Fruit fly (Drosophila melanogaster): ENCODE measurements around the gene CG9331.

CG9331 gene

DNA sequence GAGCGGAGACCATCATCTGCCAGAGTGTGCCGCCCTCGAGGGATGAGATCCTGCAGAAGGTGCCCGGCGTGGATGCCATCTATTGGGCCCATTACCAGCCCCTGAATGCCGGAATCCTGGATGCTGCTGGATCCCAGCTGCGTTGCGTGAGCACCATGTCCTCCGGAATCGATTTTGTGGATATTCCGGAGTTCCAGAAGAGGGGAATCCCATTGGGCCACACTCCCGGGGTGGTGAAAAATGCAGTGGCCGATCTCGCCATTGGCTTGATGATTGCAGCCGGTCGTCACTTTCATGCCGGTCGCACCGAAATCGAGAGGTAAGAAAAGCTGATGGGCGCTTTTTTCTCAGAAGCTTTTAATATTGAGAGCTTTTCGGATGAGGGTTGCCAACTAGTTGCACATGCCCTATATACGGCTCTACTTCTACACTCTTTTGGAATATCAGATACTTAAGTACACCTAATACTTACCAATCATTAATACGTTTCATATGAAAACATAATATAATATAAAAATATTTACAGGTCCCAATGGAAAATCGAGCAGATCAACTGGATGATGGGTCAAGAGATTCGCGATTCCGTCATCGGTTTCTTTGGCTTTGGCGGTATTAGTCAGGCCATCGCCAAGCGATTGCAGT lies 7.2 kb downstream of the CG9331 start:
- TF ChIP-seq noc (tag; optimal IDR thresholded peaks at IDR 0.05), result peak; percentile 68

DNA sequence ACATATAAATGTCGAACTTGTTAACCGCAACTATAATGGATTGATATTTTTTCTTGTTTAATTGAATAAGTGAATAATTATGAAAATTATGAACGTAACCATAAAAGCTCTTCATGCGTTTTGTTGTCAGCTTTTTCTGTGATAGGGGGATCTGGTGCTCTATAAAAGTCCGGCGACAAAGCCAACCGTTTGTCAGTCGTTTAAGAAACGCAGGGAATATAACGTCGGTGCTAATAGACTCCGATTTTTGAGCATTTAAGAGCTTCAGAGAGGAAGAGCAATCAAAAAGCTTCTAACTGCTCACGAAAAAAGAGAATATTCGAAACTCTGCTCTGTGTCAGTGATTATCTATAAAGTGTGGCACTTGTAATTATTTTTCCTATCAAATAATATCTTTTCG lies 8.4 kb downstream of the CG9331 start, which contains the start of gene CG31674:
Gene CG31674 (plus strand): TSS at position 203 of the 400 bp plus-strand sequence.
- TF ChIP-seq noc (tag; optimal IDR thresholded peaks at IDR 0.05), result peak; percentile 48

DNA sequence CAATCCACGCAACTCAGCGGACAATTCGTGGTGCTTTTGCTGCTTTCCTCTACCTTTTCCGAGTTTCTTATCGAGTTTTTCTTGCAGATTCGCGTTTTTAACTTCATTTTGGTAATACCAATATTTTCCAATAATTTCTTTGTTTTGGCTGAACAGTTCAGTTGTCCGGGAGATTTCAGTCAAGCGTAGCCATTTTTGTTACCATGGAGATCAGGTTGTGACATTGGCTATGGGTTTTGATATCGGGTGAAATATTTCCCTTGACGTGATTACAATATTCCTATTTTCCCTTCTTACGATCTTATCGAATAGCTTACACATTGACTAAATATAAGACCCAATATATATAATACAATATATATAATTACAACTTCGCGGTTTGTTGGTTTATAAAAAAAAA lies 12.9 kb downstream of the CG9331 start, which contains the start of gene Oseg5:
Gene Oseg5 (minus strand): TSS at position 340 of the 400 bp plus-strand sequence.
- no peak for TF ChIP-seq noc (tag; optimal IDR thresholded peaks at IDR 0.05)

DNA sequence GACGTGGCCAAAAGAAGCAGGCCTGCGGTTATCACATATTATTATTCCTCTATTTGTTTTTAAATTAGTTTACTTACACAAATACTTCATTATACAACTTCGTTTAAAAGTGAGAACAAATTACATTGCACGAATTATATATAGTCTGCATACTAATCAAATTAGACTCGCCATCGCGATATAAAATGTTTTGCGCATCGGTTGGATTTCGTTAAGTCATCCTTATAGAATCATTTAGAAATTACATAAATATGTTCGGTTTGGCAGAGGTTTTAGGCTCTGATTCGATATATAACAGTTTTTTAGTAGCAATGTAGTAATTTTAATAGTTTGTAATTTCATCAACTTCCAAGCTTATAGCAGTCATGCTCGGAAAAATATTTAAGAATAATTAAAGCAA lies 15.3 kb downstream of the CG9331 start, which contains the start of gene Spn38F:
Gene Spn38F (minus strand): TSS at position 101 of the 400 bp plus-strand sequence.
- no peak for TF ChIP-seq noc (tag; optimal IDR thresholded peaks at IDR 0.05)

DNA sequence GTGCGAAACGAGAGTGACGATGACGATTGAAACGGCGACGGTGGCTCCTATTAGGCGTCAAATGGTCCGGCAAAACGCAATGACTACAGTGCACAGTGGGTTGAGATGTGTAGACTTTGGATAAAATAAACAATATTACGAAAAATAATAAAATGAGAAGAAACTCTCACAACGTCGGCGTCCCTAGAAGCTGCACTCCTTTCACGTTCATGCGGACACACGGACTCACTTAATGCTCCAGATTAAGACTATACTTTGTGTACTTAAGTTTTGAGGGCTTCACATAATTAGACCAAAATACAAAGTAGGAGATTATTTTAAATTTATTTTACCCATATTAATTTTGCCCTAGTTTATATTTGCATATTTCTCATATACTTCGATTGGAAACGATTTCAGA lies 17.4 kb downstream of the CG9331 start:
- no peak for TF ChIP-seq noc (tag; optimal IDR thresholded peaks at IDR 0.05)

DNA sequence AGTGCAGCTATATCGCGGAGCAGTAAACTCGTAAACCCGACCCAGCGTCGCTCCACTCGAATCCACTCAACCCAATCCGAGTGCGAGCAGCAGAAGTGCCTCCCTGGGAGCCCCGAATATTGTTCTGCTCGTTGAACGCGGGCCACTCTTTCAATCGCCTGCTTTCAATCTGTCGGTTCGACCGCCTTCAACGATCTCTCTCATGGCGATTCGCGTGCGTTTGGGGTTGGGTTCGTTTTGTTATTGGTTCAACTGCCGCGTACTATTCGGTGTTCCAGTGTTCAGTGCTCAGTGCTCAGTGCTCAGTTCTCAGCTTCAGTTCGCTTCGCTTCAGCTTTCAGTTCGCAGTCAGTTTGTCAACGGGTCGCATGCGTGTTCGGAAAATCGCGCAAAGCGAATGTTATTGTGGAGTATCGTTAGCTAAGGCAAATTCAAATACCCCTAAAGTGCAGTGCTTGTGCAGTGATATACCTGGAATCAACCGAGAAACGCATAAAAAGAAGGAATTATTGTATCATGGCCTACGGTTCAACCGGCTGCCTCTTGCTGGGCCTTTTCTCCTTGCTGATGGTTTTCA lies 17.9 kb downstream of the CG9331 start, which contains the start of gene CG31676:
Gene CG31676 (plus strand): TSS at position 289 of the 577 bp plus-strand sequence.
- TF ChIP-seq noc (tag; optimal IDR thresholded peaks at IDR 0.05), result no peak

DNA sequence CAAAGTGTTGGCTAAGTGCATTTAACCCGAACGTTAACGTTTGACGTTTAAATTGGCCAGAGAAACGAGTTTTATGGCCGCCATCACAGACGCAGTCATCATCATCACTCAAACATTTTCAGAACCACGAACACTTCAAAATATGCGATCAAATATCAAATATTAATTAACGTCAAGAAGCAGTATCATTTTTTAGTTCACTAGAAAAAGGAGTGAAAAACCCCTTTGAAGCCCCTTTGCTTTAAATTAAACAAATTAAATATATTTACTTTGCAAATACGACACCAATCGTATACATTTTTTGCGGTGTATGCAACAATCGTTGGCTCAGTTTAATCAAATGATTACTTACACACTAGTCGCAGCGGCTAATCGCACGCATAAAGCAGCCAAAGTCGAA lies 21.8 kb downstream of the CG9331 start:
- TF ChIP-seq noc (tag; optimal IDR thresholded peaks at IDR 0.05), result no peak

DNA sequence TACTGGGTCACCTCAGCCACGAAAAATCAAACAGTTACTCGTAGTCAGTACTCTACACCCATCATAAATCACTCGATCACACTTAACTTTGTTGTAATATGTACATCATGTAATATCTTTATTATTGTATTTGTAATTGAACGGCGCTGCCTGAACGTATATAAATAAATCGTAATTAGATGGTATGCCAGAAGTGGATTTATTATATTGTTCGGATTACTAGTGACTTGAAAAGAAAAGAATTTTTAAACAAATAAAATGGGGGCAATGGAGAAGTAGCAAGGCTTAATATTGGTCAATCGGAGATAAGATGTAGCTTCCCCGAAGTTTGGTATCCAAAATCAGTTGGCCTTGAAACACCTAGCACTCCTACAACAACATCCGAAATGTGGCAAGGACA lies 26.4 kb downstream of the CG9331 start, which contains the start of gene CG14402:
Gene CG14402 (plus strand): TSS at position 301 of the 400 bp plus-strand sequence.
- TF ChIP-seq noc (tag; optimal IDR thresholded peaks at IDR 0.05), result no peak

DNA sequence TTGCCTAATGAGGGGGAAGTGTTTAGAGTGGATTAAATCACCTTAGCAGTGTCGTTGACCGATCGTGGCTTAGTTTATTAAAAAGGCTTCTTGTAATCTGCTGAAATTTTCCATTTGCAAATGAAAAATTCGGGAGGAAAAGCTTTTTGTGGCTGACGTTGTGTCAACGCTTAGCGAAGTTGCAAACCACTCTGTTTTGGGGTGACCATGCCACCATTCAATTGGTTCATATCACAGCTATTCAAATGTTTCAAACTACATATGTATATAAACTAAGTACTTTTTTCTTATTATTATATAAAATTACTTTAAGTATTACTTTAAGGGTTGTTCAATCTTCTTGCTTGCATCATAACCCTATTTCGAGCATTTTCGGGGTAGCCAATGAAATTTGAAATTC lies 29.0 kb downstream of the CG9331 start:
- no peak for TF ChIP-seq noc (tag; optimal IDR thresholded peaks at IDR 0.05)

DNA sequence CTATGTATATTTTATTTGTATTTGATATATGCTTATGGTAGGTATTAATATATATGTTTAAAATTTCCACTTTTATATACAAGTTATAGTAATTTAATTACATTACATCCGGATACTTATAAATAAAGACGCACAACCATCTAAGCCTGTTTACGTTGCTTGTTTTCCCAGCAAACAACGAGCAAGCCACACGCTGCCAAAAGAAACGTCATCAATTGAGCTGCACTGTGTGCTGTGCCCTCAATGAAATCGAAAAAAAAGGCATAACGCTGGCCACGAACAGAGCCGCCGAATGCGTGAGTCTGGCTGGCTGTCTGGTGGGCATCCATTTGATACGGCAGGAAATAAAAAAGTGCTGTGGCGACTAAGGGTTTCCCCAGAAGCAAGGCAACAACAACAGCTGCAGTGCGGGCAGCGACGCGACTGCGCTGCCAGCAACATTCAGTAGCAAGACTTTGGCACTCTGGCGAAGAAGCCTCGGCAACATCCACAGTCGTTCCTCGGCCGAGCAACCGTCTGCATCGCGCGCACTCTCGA lies 29.5 kb downstream of the CG9331 start, which contains the start of gene twit:
Gene twit (plus strand): TSS at position 487 of the 537 bp plus-strand sequence.
- no peak for TF ChIP-seq noc (tag; optimal IDR thresholded peaks at IDR 0.05)

DNA sequence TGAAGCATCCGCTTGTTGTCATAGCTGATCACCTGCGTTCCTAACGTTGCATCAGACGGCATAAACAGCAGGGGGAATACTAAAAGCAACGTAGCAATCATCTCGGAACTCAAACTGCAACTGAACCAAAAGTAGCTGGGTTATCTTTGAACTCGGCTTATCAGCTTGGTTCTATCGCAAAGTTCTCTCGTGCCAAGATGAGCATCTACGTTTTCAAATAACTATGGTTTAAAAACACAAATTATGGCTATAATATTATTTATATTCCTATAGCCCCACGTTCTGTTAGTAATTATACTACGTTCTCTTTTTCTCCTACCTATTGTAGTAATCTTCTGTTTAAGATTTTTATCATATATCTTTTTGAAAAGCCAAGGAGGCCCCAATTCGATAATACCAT lies 35.2 kb downstream of the CG9331 start, which contains the start of gene CG14400:
Gene CG14400 (minus strand): TSS at position 101 of the 400 bp plus-strand sequence.
- no peak for TF ChIP-seq noc (tag; optimal IDR thresholded peaks at IDR 0.05)

DNA sequence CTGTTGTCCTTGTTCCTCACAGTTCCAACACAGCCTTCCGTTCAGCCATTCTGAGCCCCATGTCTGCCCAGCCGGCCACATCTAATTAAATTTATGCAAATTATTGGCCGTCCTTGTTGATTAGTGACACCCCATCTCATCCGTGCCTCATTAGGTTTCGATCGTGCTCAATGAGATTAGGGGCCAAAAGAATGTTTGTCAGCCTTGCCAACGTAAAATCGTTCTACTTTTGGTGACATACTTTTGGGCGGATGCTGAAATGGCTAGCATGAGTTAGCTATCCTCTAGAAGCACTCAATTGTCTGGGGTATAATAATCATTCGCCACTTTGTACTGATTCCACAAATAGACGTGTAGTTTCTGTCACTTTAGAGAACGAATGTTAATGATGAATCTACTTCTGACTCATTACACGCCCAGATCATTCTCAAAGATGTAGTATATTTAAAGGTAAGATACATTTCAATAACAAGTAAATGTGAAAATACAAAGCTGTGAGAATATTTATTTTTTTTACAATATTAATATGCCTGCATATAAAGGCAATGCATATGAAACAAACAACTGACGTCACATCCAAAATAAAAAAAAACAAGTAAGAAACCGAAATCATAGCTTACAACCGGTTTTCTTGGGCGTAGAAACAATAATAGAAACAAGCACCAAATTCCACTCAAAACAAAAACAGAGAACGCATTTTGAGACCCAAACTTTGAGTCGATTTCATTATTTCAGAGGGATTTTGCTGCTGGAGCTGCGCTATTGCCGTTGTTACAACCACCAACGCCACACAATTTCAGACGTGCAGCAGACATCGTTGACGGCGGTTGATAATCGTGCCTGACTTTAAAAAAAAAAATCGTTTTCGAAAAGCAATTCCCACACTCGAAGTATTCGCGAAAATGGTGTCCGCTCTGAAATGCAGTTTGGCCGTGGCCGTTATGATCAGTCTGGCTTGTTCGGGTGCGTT lies 36.0 kb downstream of the CG9331 start, which contains the start of gene bero:
Gene bero (plus strand): TSS at position 325 of the 970 bp plus-strand sequence.
- TF ChIP-seq noc (tag; optimal IDR thresholded peaks at IDR 0.05), result no peak

DNA sequence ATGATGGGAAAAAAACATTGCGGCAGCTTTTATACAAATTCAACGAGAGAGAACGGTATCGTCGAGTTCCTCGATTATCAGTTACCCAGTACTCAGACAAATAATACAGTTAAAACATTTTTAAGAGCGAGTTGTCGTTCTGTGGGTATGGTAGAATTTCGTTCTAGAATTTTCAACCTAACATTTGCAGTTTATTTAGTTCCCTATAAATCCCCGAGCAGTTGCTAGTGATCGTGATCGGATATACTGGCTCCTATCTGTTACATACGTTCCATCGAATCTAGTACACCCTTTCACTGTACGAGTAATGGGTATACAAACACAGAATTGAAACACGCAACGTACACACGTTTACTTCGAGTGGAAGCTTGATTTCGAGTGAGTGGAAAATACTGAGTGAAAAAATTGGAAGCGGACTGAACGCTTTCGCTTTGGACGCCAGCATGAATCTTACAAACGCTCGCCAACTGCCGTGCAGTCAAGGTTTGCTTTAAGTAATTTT lies 42.2 kb downstream of the CG9331 start, which contains the start of gene CG9338:
Gene CG9338 (plus strand): TSS at position 452 of the 502 bp plus-strand sequence.
- peak; percentile 90 for TF ChIP-seq noc (tag; optimal IDR thresholded peaks at IDR 0.05)

DNA sequence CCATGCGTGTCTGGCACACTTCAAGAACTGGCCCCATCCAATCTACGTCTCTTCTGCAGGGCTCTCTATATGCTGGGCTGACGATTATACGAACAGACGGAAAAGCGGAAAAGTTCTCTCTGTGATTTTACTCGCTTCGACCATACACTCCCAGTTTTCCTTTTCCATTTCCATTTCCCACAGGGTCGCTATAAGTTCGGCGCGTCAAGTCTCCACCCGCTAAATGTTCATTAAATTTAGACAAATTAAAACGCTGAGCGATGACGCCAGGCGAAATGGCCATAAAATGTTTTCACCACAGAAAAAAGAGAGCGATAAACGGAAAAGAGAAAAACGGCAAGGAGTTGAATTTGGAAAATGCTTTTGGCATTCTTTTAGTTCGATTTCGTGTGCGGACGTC lies 44.8 kb downstream of the CG9331 start, which contains the start of gene CG31675:
Gene CG31675 (plus strand): TSS at position 375 of the 400 bp plus-strand sequence.
- no peak for TF ChIP-seq noc (tag; optimal IDR thresholded peaks at IDR 0.05)

DNA sequence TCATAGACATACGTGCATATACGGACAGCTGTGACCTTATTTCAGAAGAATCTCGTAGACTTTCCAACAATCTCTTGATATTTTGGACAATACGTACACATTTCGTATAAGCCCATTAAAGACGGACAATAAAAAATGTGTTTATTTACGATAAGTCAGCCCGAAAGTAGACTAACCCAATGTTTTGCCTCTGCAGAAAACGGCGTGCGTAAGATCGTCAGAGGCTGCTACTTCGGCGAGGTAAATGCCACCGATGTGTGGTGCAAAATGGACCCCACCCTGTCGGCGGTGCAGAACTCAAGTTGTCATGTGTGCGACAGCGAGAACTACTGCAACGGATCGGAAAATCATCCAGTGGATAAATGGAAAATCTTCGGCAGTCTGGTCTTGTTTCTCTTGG lies 46.3 kb downstream of the CG9331 start:
- no peak for TF ChIP-seq noc (tag; optimal IDR thresholded peaks at IDR 0.05)
